Worm (Caenorhabditis elegans) whole organism, L1 larva: ENCODE data around the gene F28F9.3.

Experiments used
- C04F5.9 ChIP-seq: sonication (generic microtip); optimal IDR thresholded peaks from 2 replicates; lab custom pipeline; 2016; ENCODE audit warnings: missing genetic modification characterization, missing compliant biosample characterization
- C16A3.4 ChIP-seq: fragments of 150-350 bp; optimal IDR thresholded peaks from 2 replicates; lab custom pipeline; 2014; ENCODE audit warnings: missing biosample characterization, missing genetic modification characterization
- alr-1 ChIP-seq: fragments of 200-800 bp; sonication (Bioruptor generic); optimal IDR thresholded peaks from 2 replicates; lab custom pipeline; 2018; ENCODE audit warnings: borderline replicate concordance, mild to moderate bottlenecking, missing genetic modification characterization, missing compliant biosample characterization
- blmp-1 ChIP-seq: fragments of 150-350 bp; optimal IDR thresholded peaks from 2 replicates; lab custom pipeline; 2014; ENCODE audit warnings: missing biosample characterization, missing genetic modification characterization
- ceh-8 ChIP-seq: fragments of 200-800 bp; sonication (Bioruptor generic); optimal IDR thresholded peaks from 2 replicates; lab custom pipeline; 2018; ENCODE audit warnings: mild to moderate bottlenecking, missing genetic modification characterization, moderate library complexity, missing compliant biosample characterization
- ceh-82 ChIP-seq, 3 experiments: fragments of 150-350 bp in 1 of 3; sonication (generic microtip) in 2 of 3; optimal IDR thresholded peaks; 2 replicates each; lab custom pipeline; 2014 to 2017; ENCODE audit warnings: missing biosample characterization in 3 of 3, missing genetic modification characterization in 3 of 3
- ceh-90 ChIP-seq: sonication (generic microtip); optimal IDR thresholded peaks from 2 replicates; lab custom pipeline; 2016; ENCODE audit warnings: missing genetic modification characterization, missing compliant biosample characterization
- dpl-1 ChIP-seq, 3 experiments: fragments of 150-350 bp in 2 of 3; sonication (generic microtip) in 1 of 3; optimal IDR thresholded peaks; 2 replicates each; lab custom pipeline; 2014 to 2017; ENCODE audit warnings: missing biosample characterization in 3 of 3, missing genetic modification characterization in 3 of 3, missing genetic modification reagents in 3 of 3
- dsc-1 ChIP-seq: sonication (generic microtip); optimal IDR thresholded peaks from 2 replicates; lab custom pipeline; 2016; ENCODE audit warnings: mild to moderate bottlenecking, missing genetic modification characterization, missing compliant biosample characterization
- efl-1 ChIP-seq, 4 experiments: fragments of 150-350 bp; optimal IDR thresholded peaks in 3 of 4; peaks in 1 of 4; 1 replicate in 1 of 4; 2 replicates in 3 of 4; lab custom pipeline; 2014; ENCODE audit warnings: missing biosample characterization in 2 of 4, missing genetic modification characterization in 2 of 4, missing genetic modification reagents in 2 of 4
- elt-2 ChIP-seq: sonication (generic microtip); optimal IDR thresholded peaks from 2 replicates; lab custom pipeline; 2016; ENCODE audit warnings: missing genetic modification characterization, mild to moderate bottlenecking, inconsistent platforms, missing compliant biosample characterization, missing genetic modification reagents
- elt-3 ChIP-seq, 6 experiments: fragments of 150-350 bp in 1 of 6; sonication (generic microtip); optimal IDR thresholded peaks; 2 replicates each; lab custom pipeline; 2017 to 2018; ENCODE audit warnings: missing biosample characterization in 6 of 6, missing genetic modification characterization in 6 of 6, inconsistent platforms in 1 of 6
- fkh-4 ChIP-seq: sonication (generic microtip); optimal IDR thresholded peaks from 2 replicates; lab custom pipeline; 2016; ENCODE audit warnings: missing compliant biosample characterization, missing genetic modification characterization, borderline replicate concordance
- fos-1 ChIP-seq: fragments of 150-350 bp; optimal IDR thresholded peaks from 2 replicates; lab custom pipeline; 2014; ENCODE audit warnings: missing biosample characterization, missing genetic modification characterization
- hlh-17 ChIP-seq: fragments of 200-800 bp; sonication (Bioruptor generic); optimal IDR thresholded peaks from 2 replicates; lab custom pipeline; 2018; ENCODE audit warnings: missing genetic modification characterization, mild to moderate bottlenecking, missing compliant biosample characterization, moderate library complexity, borderline replicate concordance
- hlh-4 ChIP-seq: sonication (generic microtip); optimal IDR thresholded peaks from 2 replicates; lab custom pipeline; 2016; ENCODE audit warnings: mild to moderate bottlenecking, missing genetic modification characterization, missing compliant biosample characterization
- irx-1 ChIP-seq: sonication (generic microtip); optimal IDR thresholded peaks from 2 replicates; lab custom pipeline; 2016; ENCODE audit warnings: missing genetic modification characterization, missing compliant biosample characterization
- lin-14 ChIP-seq: fragments of 200-800 bp; sonication (Bioruptor generic); optimal IDR thresholded peaks from 2 replicates; lab custom pipeline; 2018; ENCODE audit warnings: mild to moderate bottlenecking, missing genetic modification characterization, moderate library complexity, missing compliant biosample characterization
- lin-35 ChIP-seq, 2 experiments: fragments of 150-350 bp; optimal IDR thresholded peaks; 2 replicates each; lab custom pipeline; 2014; ENCODE audit warnings: missing biosample characterization in 2 of 2, missing genetic modification characterization in 2 of 2, missing genetic modification reagents in 2 of 2
- lin-39 ChIP-seq: fragments of 150-350 bp; optimal IDR thresholded peaks from 2 replicates; lab custom pipeline; 2014; ENCODE audit warnings: missing biosample characterization, missing genetic modification reagents, missing genetic modification characterization
- lir-3 ChIP-seq: sonication (generic microtip); optimal IDR thresholded peaks from 2 replicates; lab custom pipeline; 2016; ENCODE audit warnings: mild to moderate bottlenecking, missing genetic modification characterization, moderate library complexity, missing compliant biosample characterization; ENCODE audit not compliant: poor library complexity
- lsy-2 ChIP-seq, 2 experiments: fragments of 150-350 bp; optimal IDR thresholded peaks; 2 replicates each; lab custom pipeline; 2014; ENCODE audit warnings: missing biosample characterization in 2 of 2, missing genetic modification characterization in 2 of 2
- mab-9 ChIP-seq: fragments of 200-800 bp; sonication (Bioruptor generic); IDR thresholded peaks from 2 replicates; pipeline ENCODE4 v1.3.6; 2022; ENCODE audit warnings: missing genetic modification reagents, missing genetic modification characterization, missing compliant biosample characterization
- mdl-1 ChIP-seq, 2 experiments: fragments of 150-350 bp; optimal IDR thresholded peaks; 2 replicates each; lab custom pipeline; 2014 to 2017; ENCODE audit warnings: missing biosample characterization in 2 of 2, missing genetic modification characterization in 2 of 2, inconsistent platforms in 1 of 2
- mep-1 ChIP-seq: fragments of 150-350 bp; optimal IDR thresholded peaks from 2 replicates; lab custom pipeline; 2014; ENCODE audit warnings: missing biosample characterization, missing genetic modification characterization
- nhr-19 ChIP-seq: fragments of 200-800 bp; sonication (Bioruptor generic); conservative IDR thresholded peaks from 2 replicates; pipeline ENCODE4 v1.3.6; 2022; ENCODE audit warnings: missing genetic modification characterization, missing compliant biosample characterization
- nhr-71 ChIP-seq: sonication (generic microtip); optimal IDR thresholded peaks from 2 replicates; lab custom pipeline; 2016; ENCODE audit warnings: mild to moderate bottlenecking, missing genetic modification characterization, moderate library complexity, missing compliant biosample characterization
- nhr-77 ChIP-seq: fragments of 150-350 bp; optimal IDR thresholded peaks from 2 replicates; lab custom pipeline; 2014; ENCODE audit warnings: missing biosample characterization, missing genetic modification characterization
- nhr-85 ChIP-seq: sonication (generic microtip); peaks from one replicate; lab custom pipeline; 2016; ENCODE audit warnings: missing genetic modification characterization, inconsistent platforms, missing compliant biosample characterization
- rnt-1 ChIP-seq: sonication (generic microtip); optimal IDR thresholded peaks from 2 replicates; lab custom pipeline; 2016; ENCODE audit warnings: mild to moderate bottlenecking, missing genetic modification characterization, moderate library complexity, missing compliant biosample characterization
- snu-23 ChIP-seq: sonication (generic microtip); optimal IDR thresholded peaks from 2 replicates; lab custom pipeline; 2016; ENCODE audit warnings: missing genetic modification characterization, missing compliant biosample characterization
- tbx-2 ChIP-seq: sonication (generic microtip); optimal IDR thresholded peaks from 2 replicates; lab custom pipeline; 2016; ENCODE audit warnings: missing genetic modification characterization, missing compliant biosample characterization
- unc-62 ChIP-seq: fragments of 150-350 bp; optimal IDR thresholded peaks from 2 replicates; lab custom pipeline; 2014; ENCODE audit warnings: missing biosample characterization, missing genetic modification reagents, missing genetic modification characterization
- unc-86 ChIP-seq: sonication (generic microtip); optimal IDR thresholded peaks from 2 replicates; lab custom pipeline; 2016; ENCODE audit warnings: missing genetic modification characterization, missing compliant biosample characterization
- zip-4 ChIP-seq: fragments of 200-800 bp; sonication (Bioruptor generic); optimal IDR thresholded peaks from 2 replicates; lab custom pipeline; 2018; ENCODE audit warnings: mild to moderate bottlenecking, missing genetic modification characterization, moderate library complexity, missing compliant biosample characterization
- ztf-4 ChIP-seq: fragments of 150-350 bp; optimal IDR thresholded peaks from 2 replicates; lab custom pipeline; 2014; ENCODE audit warnings: missing biosample characterization, missing genetic modification characterization

The F28F9.3 gene

ce11 chrIV:3803252-3803651, 23.4 kb upstream of the F28F9.3 start, which contains the start of the genes algn-14 and M02B7.2 (continued):
- peak; percentile 27 for TF ChIP-seq C16A3.4 (tag; lab: Kevin White, UChicago)
- peak; percentile 44 for TF ChIP-seq lin-39 (tag; lab: Kevin White, UChicago)
- TF ChIP-seq C04F5.9 (tag; lab: Kevin White, UChicago), result peak; percentile 54
- TF ChIP-seq nhr-77, result peak; percentile 0
- no peak for TF ChIP-seq hlh-17 (GFP tag; lab: Kevin White, UChicago)
- peak; percentile 14 for TF ChIP-seq hlh-4 (tag; lab: Kevin White, UChicago)
- TF ChIP-seq ceh-8 (GFP tag; lab: Kevin White, UChicago), result no peak
- peak; percentile 82 for TF ChIP-seq snu-23 (GFP tag; lab: Kevin White, UChicago)
- TF ChIP-seq lir-3, result peak; percentile 93
- TF ChIP-seq nhr-19 (GFP tag; lab: Robert Waterston, UW), result peak; percentile 63
- TF ChIP-seq lin-35 (GFP tag; optimal IDR thresholded peaks at IDR 0.05; lab: Kevin White, UChicago), result peak; percentile 55 to 61
- TF ChIP-seq unc-62 (GFP tag; lab: Kevin White, UChicago), result no peak
- TF ChIP-seq irx-1 (tag; lab: Kevin White, UChicago), result peak; percentile 85
- peak; percentile 23 to 44 (median 25) for TF ChIP-seq ceh-82 (tag; optimal IDR thresholded peaks at IDR 0.05; lab: Kevin White, UChicago)

ce11 chrIV:3805219-3805618, 21.5 kb upstream of the F28F9.3 start, which contains the start of gene fbxc-47:
TSS of gene fbxc-47 (plus strand) at chrIV:3805519.
- TF ChIP-seq mab-9 (GFP tag; lab: Robert Waterston, UW), result no peak
- TF ChIP-seq unc-86 (tag; lab: Kevin White, UChicago), result no peak

ce11 chrIV:3807092-3807491, 19.6 kb upstream of the F28F9.3 start, which contains the start of gene M02B7.7:
TSS of gene M02B7.7 (minus strand) at chrIV:3807192.
- TF ChIP-seq nhr-19 (GFP tag; lab: Robert Waterston, UW) (no peak), snu-23 (GFP tag; lab: Kevin White, UChicago) (no peak), efl-1 (optimal IDR thresholded peaks at IDR 0.05; lab: Kevin White, UChicago) (no peak), efl-1 (GFP tag; optimal IDR thresholded peaks at IDR 0.05 in 1 of 2; lab: Kevin White, UChicago) (peak in 1 of 2 experiments; percentile 52)

ce11 chrIV:3807545-3807944, 19.1 kb upstream of the F28F9.3 start:
- peak; percentile 65 for TF ChIP-seq ceh-90
- TF ChIP-seq nhr-85 (tag; lab: Kevin White, UChicago), result peak; percentile 74
- TF ChIP-seq rnt-1 (tag; lab: Kevin White, UChicago), result peak; percentile 76
- TF ChIP-seq fkh-4 (tag; lab: Kevin White, UChicago), result peak; percentile 24
- TF ChIP-seq nhr-71 (tag; lab: Kevin White, UChicago), result no peak
- no peak for TF ChIP-seq lin-39 (tag; lab: Kevin White, UChicago)
- TF ChIP-seq efl-1 (optimal IDR thresholded peaks at IDR 0.05; lab: Kevin White, UChicago), result peak in 1 of 2 experiments; percentile 9
- no peak for TF ChIP-seq efl-1 (GFP tag; optimal IDR thresholded peaks at IDR 0.05 in 1 of 2; lab: Kevin White, UChicago)

- TF ChIP-seq fos-1, result no peak
- TF ChIP-seq efl-1 (optimal IDR thresholded peaks at IDR 0.05; lab: Kevin White, UChicago), result no peak
- peak in 1 of 2 experiments; percentile 70 for TF ChIP-seq efl-1 (GFP tag; optimal IDR thresholded peaks at IDR 0.05 in 1 of 2; lab: Kevin White, UChicago)
- TF ChIP-seq tbx-2 (tag; lab: Kevin White, UChicago), result no peak
Observed at ce11 chrIV:3812812-3813211, 13.9 kb upstream of the F28F9.3 start.

ce11 chrIV:3814553-3815258, 12.0 kb upstream of the F28F9.3 start:
- TF ChIP-seq elt-3 (tag; optimal IDR thresholded peaks at IDR 0.05; lab: Kevin White, UChicago), result peak in 1 of 6 experiments; percentile 39
- no peak for TF ChIP-seq hlh-17 (GFP tag; lab: Kevin White, UChicago)
- peak in 1 of 2 experiments; percentile 23 for TF ChIP-seq lsy-2 (tag; optimal IDR thresholded peaks at IDR 0.05; lab: Kevin White, UChicago)
- peak; percentile 33 for TF ChIP-seq lin-14
- TF ChIP-seq mdl-1 (tag; optimal IDR thresholded peaks at IDR 0.05; lab: Kevin White, UChicago), result peak in 1 of 2 experiments; percentile 41
- no peak for TF ChIP-seq efl-1 (optimal IDR thresholded peaks at IDR 0.05; lab: Kevin White, UChicago)
- peak in 1 of 2 experiments; percentile 43 for TF ChIP-seq efl-1 (GFP tag; optimal IDR thresholded peaks at IDR 0.05 in 1 of 2; lab: Kevin White, UChicago)
- TF ChIP-seq unc-62 (GFP tag; lab: Kevin White, UChicago), result no peak
- TF ChIP-seq zip-4 (GFP tag; lab: Kevin White, UChicago), result no peak
- TF ChIP-seq ztf-4, result no peak
- TF ChIP-seq rnt-1 (tag; lab: Kevin White, UChicago), result no peak
- peak; percentile 44 for TF ChIP-seq elt-2 (tag; lab: Kevin White, UChicago)
- TF ChIP-seq blmp-1 (tag; lab: Kevin White, UChicago), result peak; percentile 35
- TF ChIP-seq lin-35 (GFP tag; optimal IDR thresholded peaks at IDR 0.05; lab: Kevin White, UChicago), result peak in 1 of 2 experiments; percentile 47
- TF ChIP-seq alr-1 (tag; lab: Kevin White, UChicago), result no peak
- peak in 1 of 3 experiments; percentile 7 for TF ChIP-seq dpl-1 (GFP tag; optimal IDR thresholded peaks at IDR 0.05; lab: Kevin White, UChicago)
- TF ChIP-seq dsc-1 (tag; lab: Kevin White, UChicago), result peak; percentile 25
- no peak for TF ChIP-seq mep-1 (tag; lab: Kevin White, UChicago)
